Worm (Caenorhabditis elegans): ENCODE data around the gene F48E8.3.
A peak's percentile ranks its signal among the peaks of the same experiment; 100 is the strongest.

F48E8.3 gene

DNA sequence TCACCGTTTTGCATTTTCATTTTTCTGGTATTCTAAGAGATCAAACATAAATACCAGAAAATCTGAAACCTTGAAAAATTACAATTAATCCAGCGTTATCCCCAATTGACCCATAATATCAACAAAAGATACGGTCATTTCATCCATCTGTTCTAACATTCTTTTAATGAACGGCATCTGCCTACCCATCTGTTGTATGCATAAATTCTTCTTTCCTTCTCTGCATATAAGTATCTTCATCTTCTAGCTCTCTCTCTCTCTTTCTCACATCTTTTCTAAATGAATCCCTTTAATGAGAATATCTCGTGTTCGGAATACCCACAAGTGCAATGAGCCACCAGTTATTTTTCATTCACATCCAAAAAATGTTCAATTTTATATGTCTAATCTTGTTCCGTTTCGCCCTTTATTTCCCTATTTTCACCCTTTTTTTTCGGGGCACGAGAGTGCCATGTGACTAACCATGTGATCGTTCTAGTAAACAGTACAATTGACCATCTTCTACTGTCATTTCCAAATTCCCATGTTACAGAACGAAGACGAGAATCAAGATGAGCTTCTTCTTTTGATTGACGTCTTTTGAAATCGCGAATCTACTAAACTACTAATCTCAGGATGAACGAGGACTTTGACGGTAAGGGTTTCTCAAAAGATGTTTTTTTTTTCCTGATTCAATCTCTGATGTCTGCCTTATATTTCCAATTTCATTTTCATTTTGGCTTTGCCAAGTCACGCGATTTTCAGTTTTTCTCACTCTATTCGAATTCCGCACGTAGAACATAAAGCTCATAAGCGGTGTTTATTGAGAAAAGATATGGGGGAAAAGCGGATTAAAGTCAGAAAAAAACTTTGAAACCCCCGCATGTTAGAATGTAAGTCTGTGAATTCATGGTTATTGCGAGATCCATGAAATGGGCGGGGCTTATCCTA is 40.4 kb downstream of the F48E8.3 start, which contains the start of gene R02F2.1 (continued):
- TF ChIP-seq nhr-12 (tag; optimal IDR thresholded peaks at IDR 0.05): no peak

DNA sequence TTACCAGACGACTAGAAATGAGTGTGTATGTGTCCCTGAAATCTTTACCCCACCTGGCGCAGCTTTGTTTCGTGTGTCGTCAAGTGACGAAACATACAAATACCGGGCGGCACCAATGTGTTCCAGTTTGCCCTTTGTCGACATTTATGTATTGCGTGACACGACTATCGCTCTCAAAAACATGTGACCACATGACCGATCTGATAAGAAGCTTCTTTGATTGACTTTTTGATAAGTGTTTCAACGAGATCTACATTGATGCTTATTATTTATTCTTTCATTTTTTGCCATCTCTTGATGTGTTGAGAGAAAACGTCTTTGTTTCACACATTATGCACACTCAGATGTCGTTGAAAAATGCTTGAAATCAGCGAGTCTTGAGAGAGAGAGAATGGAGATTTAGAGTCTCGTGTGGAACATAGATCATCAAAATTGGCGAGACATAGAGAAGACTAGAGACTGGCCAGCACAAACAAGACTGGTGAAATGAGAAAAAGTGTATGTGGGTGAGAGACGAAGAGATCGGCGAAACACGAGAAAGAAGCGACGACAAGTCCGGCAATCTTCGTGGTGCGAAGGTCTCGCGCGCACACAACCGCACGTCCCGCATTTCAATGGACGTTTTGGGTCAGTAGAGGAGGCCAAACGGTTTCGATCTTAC is 41.9 kb downstream of the F48E8.3 start:
- TF ChIP-seq R02D3.7 (tag; optimal IDR thresholded peaks at IDR 0.05) (no peak), F13H6.1 (tag; optimal IDR thresholded peaks at IDR 0.05) (peak; percentile 35), nhr-10 (tag; optimal IDR thresholded peaks at IDR 0.05) (peak; percentile 16), snpc-4 (tag; optimal IDR thresholded peaks at IDR 0.05) (no peak), egl-27 (tag; optimal IDR thresholded peaks at IDR 0.05) (peak; percentile 8), nhr-25 (tag; optimal IDR thresholded peaks at IDR 0.05) (peak; percentile 92), lsy-2 (tag; optimal IDR thresholded peaks at IDR 0.05) (peak; percentile 13 to 61), mab-5 (tag; optimal IDR thresholded peaks at IDR 0.05) (no peak), ztf-11 (tag; optimal IDR thresholded peaks at IDR 0.05) (no peak), nhr-237 (tag; optimal IDR thresholded peaks at IDR 0.05) (no peak), nhr-12 (tag; optimal IDR thresholded peaks at IDR 0.05) (no peak), nhr-6 (tag; optimal IDR thresholded peaks at IDR 0.05) (peak; percentile 64), elt-3 (tag; optimal IDR thresholded peaks at IDR 0.05) (no peak), crh-2 (tag; optimal IDR thresholded peaks at IDR 0.05) (peak; percentile 95), dmd-4 (tag; optimal IDR thresholded peaks at IDR 0.05) (no peak), ceh-82 (tag; optimal IDR thresholded peaks at IDR 0.05) (no peak), Y55F3AM.14 (GFP tag; optimal IDR thresholded peaks at IDR 0.05) (peak; percentile 61), sem-4 (tag; optimal IDR thresholded peaks at IDR 0.05) (peak; percentile 45), unc-39 (tag; optimal IDR thresholded peaks at IDR 0.05) (no peak), aly-2 (tag; optimal IDR thresholded peaks at IDR 0.05) (no peak), ztf-4 (tag; optimal IDR thresholded peaks at IDR 0.05) (peak; percentile 26), gmeb-1 (tag; optimal IDR thresholded peaks at IDR 0.05) (peak; percentile 52), mbf-1 (tag; optimal IDR thresholded peaks at IDR 0.05) (no peak), skn-1 (tag; optimal IDR thresholded peaks at IDR 0.05) (no peak), blmp-1 (tag; optimal IDR thresholded peaks at IDR 0.05; ENCODE audit: insufficient read depth) (peak; percentile 50), unc-55 (GFP tag; optimal IDR thresholded peaks at IDR 0.05) (peak; percentile 68), sma-9 (GFP tag; optimal IDR thresholded peaks at IDR 0.05) (peak; percentile 68), sma-9 (tag; optimal IDR thresholded peaks at IDR 0.05) (no peak), lin-11 (tag; optimal IDR thresholded peaks at IDR 0.05) (peak; percentile 9), ama-1 (optimal IDR thresholded peaks at IDR 0.05) (peak; percentile 69), zag-1 (tag; optimal IDR thresholded peaks at IDR 0.05) (peak; percentile 33), sma-3 (GFP tag; optimal IDR thresholded peaks at IDR 0.05) (peak; percentile 68), unc-62 (GFP tag; optimal IDR thresholded peaks at IDR 0.05) (no peak), nhr-77 (tag; optimal IDR thresholded peaks at IDR 0.05) (no peak), lin-39 (tag; optimal IDR thresholded peaks at IDR 0.05) (no peak), elt-1 (tag; optimal IDR thresholded peaks at IDR 0.05) (peak; percentile 71), mdl-1 (tag; optimal IDR thresholded peaks at IDR 0.05) (peak; percentile 56 to 67), nhr-129 (tag; optimal IDR thresholded peaks at IDR 0.05) (peak; percentile 94), nhr-23 (tag; optimal IDR thresholded peaks at IDR 0.05) (no peak), lin-13 (GFP tag; optimal IDR thresholded peaks at IDR 0.05) (no peak), ZK546.5 (tag; optimal IDR thresholded peaks at IDR 0.05) (no peak), fos-1 (tag; optimal IDR thresholded peaks at IDR 0.05) (peak; percentile 62), peb-1 (tag; optimal IDR thresholded peaks at IDR 0.05) (no peak), nhr-21 (tag; optimal IDR thresholded peaks at IDR 0.05) (peak; percentile 74), alr-1 (tag; optimal IDR thresholded peaks at IDR 0.05) (no peak), ztf-1 (GFP tag; conservative IDR thresholded peaks at IDR 0.05) (no peak), ceh-16 (tag; optimal IDR thresholded peaks at IDR 0.05) (no peak), C34F6.9 (tag; optimal IDR thresholded peaks at IDR 0.05) (peak; percentile 74), nhr-11 (tag; optimal IDR thresholded peaks at IDR 0.05) (no peak)
